Worm (Caenorhabditis elegans): ENCODE results near the gene C56A3.4.

ce11 chrV:13584484-13584883, 32.9 kb upstream of the C56A3.4 start, which contains the start of gene F53F4.1:
- TF ChIP-seq chd-7 (tag; optimal IDR thresholded peaks at IDR 0.05) (no peak), unc-62 (GFP tag; optimal IDR thresholded peaks at IDR 0.05) (no peak), ama-1 (optimal IDR thresholded peaks at IDR 0.05) (no peak), ama-1 (GFP tag; optimal IDR thresholded peaks at IDR 0.05) (no peak), madf-6 (GFP tag; IDR thresholded peaks at IDR 0.05) (no peak), ztf-25 (GFP tag; IDR thresholded peaks at IDR 0.05) (no peak), snpc-1.1 (tag; optimal IDR thresholded peaks at IDR 0.05; ENCODE audit: insufficient read depth) (no peak), pbrm-1 (GFP tag; IDR thresholded peaks at IDR 0.05) (no peak)
